Fruit fly (Drosophila melanogaster) whole organism, embryonic: ENCODE data around the gene CG32599.
A peak's percentile ranks its signal among the peaks of the same experiment; 100 is the strongest.

Experiments used
- CG10209 ChIP-seq: fragments of 200-800 bp; sonication (Bioruptor generic); optimal IDR thresholded peaks from 3 replicates; lab custom pipeline; 2017; ENCODE audit warnings: missing biosample characterization, mild to moderate bottlenecking, missing genetic modification characterization, missing genetic modification reagents
- CG11247 ChIP-seq: fragments of 200-800 bp; sonication (Bioruptor generic); IDR thresholded peaks from 2 replicates; pipeline ENCODE4 v1.3.6; 2022; ENCODE audit warnings: missing biosample characterization, missing genetic modification characterization
- CG11398 ChIP-seq: fragments of 200-800 bp; sonication (Bioruptor generic); optimal IDR thresholded peaks from 2 replicates; lab custom pipeline; 2016; ENCODE audit warnings: missing biosample characterization, missing genetic modification characterization
- CG11456 ChIP-seq: fragments of 200-800 bp; sonication (Bioruptor generic); IDR thresholded peaks from 3 replicates; pipeline ENCODE4 v1.3.6; 2022; ENCODE audit warnings: missing biosample characterization, missing genetic modification characterization
- CG11504 ChIP-seq: fragments of 200-800 bp; sonication (Bioruptor generic); optimal IDR thresholded peaks from 3 replicates; lab custom pipeline; 2019; ENCODE audit warnings: missing biosample characterization, mild to moderate bottlenecking, missing genetic modification characterization, moderate library complexity
- CG12299 ChIP-seq: fragments of 200-800 bp; sonication (Bioruptor generic); optimal IDR thresholded peaks from 2 replicates; lab custom pipeline; 2018; ENCODE audit warnings: missing biosample characterization, mild to moderate bottlenecking, missing genetic modification characterization
- CG12942 ChIP-seq: fragments of 200-800 bp; sonication (Bioruptor generic); optimal IDR thresholded peaks from 3 replicates; lab custom pipeline; 2016; ENCODE audit warnings: missing biosample characterization, missing genetic modification characterization
- CG15601 ChIP-seq: fragments of 200-800 bp; sonication (Bioruptor generic); optimal IDR thresholded peaks from 3 replicates; lab custom pipeline; 2019; ENCODE audit warnings: missing biosample characterization, mild to moderate bottlenecking, missing genetic modification characterization, moderate library complexity
- CG1602 ChIP-seq: fragments of 200-800 bp; sonication (Bioruptor generic); optimal IDR thresholded peaks from 3 replicates; lab custom pipeline; 2016; ENCODE audit warnings: missing biosample characterization, missing genetic modification characterization
- CG16779 ChIP-seq: fragments of 200-800 bp; sonication (Bioruptor generic); IDR thresholded peaks from 2 replicates; pipeline ENCODE4 v1.3.6; 2022; ENCODE audit warnings: missing biosample characterization, missing genetic modification characterization
- CG17186 ChIP-seq: fragments of 200-800 bp; sonication (Bioruptor generic); optimal IDR thresholded peaks from 3 replicates; lab custom pipeline; 2017; ENCODE audit warnings: missing biosample characterization, missing genetic modification reagents, missing genetic modification characterization
- CG17359 ChIP-seq: fragments of 200-800 bp; sonication (Bioruptor generic); optimal IDR thresholded peaks from 3 replicates; lab custom pipeline; 2018; ENCODE audit warnings: missing biosample characterization, mild to moderate bottlenecking, missing genetic modification characterization, moderate library complexity
- CG18262 ChIP-seq: fragments of 200-800 bp; optimal IDR thresholded peaks from 3 replicates; lab custom pipeline; 2019; ENCODE audit warnings: missing biosample characterization, mild to moderate bottlenecking, missing genetic modification characterization, moderate library complexity
- CG18619 ChIP-seq: fragments of 200-800 bp; sonication (Bioruptor generic); optimal IDR thresholded peaks from 3 replicates; lab custom pipeline; 2017; ENCODE audit warnings: missing biosample characterization, mild to moderate bottlenecking, missing genetic modification characterization
- CG34376 ChIP-seq: fragments of 200-800 bp; sonication (Bioruptor generic); optimal IDR thresholded peaks from 2 replicates; lab custom pipeline; 2018; ENCODE audit warnings: missing biosample characterization, mild to moderate bottlenecking, missing genetic modification characterization
- CG5245 ChIP-seq: fragments of 200-800 bp; sonication (Bioruptor generic); optimal IDR thresholded peaks from 3 replicates; lab custom pipeline; 2016; ENCODE audit warnings: missing biosample characterization, missing genetic modification characterization
- CG6765 ChIP-seq: fragments of 200-800 bp; sonication (Bioruptor generic); optimal IDR thresholded peaks from 3 replicates; lab custom pipeline; 2017; ENCODE audit warnings: missing biosample characterization, mild to moderate bottlenecking, missing genetic modification characterization
- CG7745 ChIP-seq: fragments of 200-800 bp; sonication (Bioruptor generic); optimal IDR thresholded peaks from 2 replicates; lab custom pipeline; 2018; ENCODE audit warnings: missing biosample characterization, mild to moderate bottlenecking, missing genetic modification characterization, moderate library complexity
- CG8281 ChIP-seq: fragments of 200-800 bp; sonication (Bioruptor generic); optimal IDR thresholded peaks from 2 replicates; lab custom pipeline; 2018; ENCODE audit warnings: missing biosample characterization, mild to moderate bottlenecking, missing genetic modification characterization, moderate library complexity
- CG8924 ChIP-seq: fragments of 200-800 bp; optimal IDR thresholded peaks from 3 replicates; lab custom pipeline; 2019; ENCODE audit warnings: missing biosample characterization, mild to moderate bottlenecking, missing genetic modification characterization, moderate library complexity
- Dbx ChIP-seq: fragments of 200-800 bp; sonication (Bioruptor generic); IDR thresholded peaks from 3 replicates; pipeline ENCODE4 v1.3.6; 2022; ENCODE audit warnings: missing biosample characterization, missing genetic modification characterization
- Drgx ChIP-seq: fragments of 200-800 bp; sonication (Bioruptor generic); IDR thresholded peaks from 2 replicates; pipeline ENCODE4 v1.3.6; 2022; ENCODE audit warnings: missing biosample characterization, missing genetic modification characterization
- Gug ChIP-seq: fragments of 200-800 bp; sonication (Bioruptor generic); IDR thresholded peaks from 4 replicates; pipeline ENCODE4 v1.3.6; 2022; ENCODE audit warnings: missing biosample characterization, missing genetic modification characterization
- H15 ChIP-seq: fragments of 200-800 bp; sonication (Bioruptor generic); IDR thresholded peaks from 3 replicates; pipeline ENCODE4 v1.3.6; 2022; ENCODE audit warnings: missing biosample characterization, missing genetic modification characterization
- HmgD ChIP-seq: fragments of 200-800 bp; sonication (Bioruptor generic); optimal IDR thresholded peaks from 3 replicates; lab custom pipeline; 2016; ENCODE audit warnings: missing biosample characterization, missing genetic modification characterization
- Hmx ChIP-seq: fragments of 200-800 bp; sonication (Bioruptor generic); optimal IDR thresholded peaks from 2 replicates; lab custom pipeline; 2016; ENCODE audit warnings: missing biosample characterization, missing genetic modification characterization
- Lhr ChIP-seq: fragments of 200-800 bp; sonication (Bioruptor generic); optimal IDR thresholded peaks from 3 replicates; lab custom pipeline; 2017; ENCODE audit warnings: mild to moderate bottlenecking, missing biosample characterization, missing genetic modification reagents, missing genetic modification characterization
- MBD-R2 ChIP-seq: fragments of 200-800 bp; sonication (Bioruptor generic); IDR thresholded peaks from 2 replicates; pipeline ENCODE4 v1.3.6; 2022; ENCODE audit warnings: missing biosample characterization, missing genetic modification characterization
- NK7.1 ChIP-seq: fragments of 200-800 bp; sonication (Bioruptor generic); optimal IDR thresholded peaks from 3 replicates; lab custom pipeline; 2016; ENCODE audit warnings: missing biosample characterization, missing genetic modification characterization
- PHDP ChIP-seq: fragments of 200-800 bp; sonication (Bioruptor generic); optimal IDR thresholded peaks from 3 replicates; lab custom pipeline; 2018; ENCODE audit warnings: missing biosample characterization, mild to moderate bottlenecking, missing genetic modification characterization, moderate library complexity
- Trl ChIP-seq, 3 experiments: fragments of >200 bp in 2 of 3; fragments of 200-800 bp in 1 of 3; sonication (Bioruptor generic) in 1 of 3; optimal IDR thresholded peaks; 2 replicates in 1 of 3; 3 replicates in 2 of 3; lab custom pipeline; 2016 to 2017; ENCODE audit warnings: missing biosample characterization in 1 of 3, missing genetic modification characterization in 1 of 3
- Xrp1 ChIP-seq: fragments of 200-800 bp; sonication (Bioruptor generic); IDR thresholded peaks from 2 replicates; pipeline ENCODE4 v1.3.6; 2022; ENCODE audit warnings: missing biosample characterization, missing genetic modification characterization
- ash1 ChIP-seq: fragments of 200-800 bp; sonication (Bioruptor generic); optimal IDR thresholded peaks from 2 replicates; lab custom pipeline; 2018; ENCODE audit warnings: missing biosample characterization, mild to moderate bottlenecking, missing genetic modification characterization
- crol ChIP-seq: fragments of 200-800 bp; sonication (Bioruptor generic); IDR thresholded peaks from 2 replicates; pipeline ENCODE4 v1.3.6; 2022; ENCODE audit warnings: missing biosample characterization, missing genetic modification characterization
- dmrt99B ChIP-seq: fragments of 200-800 bp; sonication (Bioruptor generic); optimal IDR thresholded peaks from 2 replicates; lab custom pipeline; 2018; ENCODE audit warnings: missing biosample characterization, mild to moderate bottlenecking, missing genetic modification characterization, moderate library complexity
- fd3F ChIP-seq: fragments of 200-800 bp; sonication (Bioruptor generic); optimal IDR thresholded peaks from 2 replicates; lab custom pipeline; 2018; ENCODE audit warnings: missing biosample characterization, mild to moderate bottlenecking, missing genetic modification characterization, moderate library complexity
- grau ChIP-seq: fragments of 200-800 bp; optimal IDR thresholded peaks from 3 replicates; lab custom pipeline; 2019; ENCODE audit warnings: missing biosample characterization, mild to moderate bottlenecking, missing genetic modification characterization, moderate library complexity
- gro ChIP-seq: fragments of 200-800 bp; sonication (Bioruptor generic); optimal IDR thresholded peaks from 2 replicates; lab custom pipeline; 2016; ENCODE audit warnings: missing biosample characterization, missing genetic modification characterization
- gsb ChIP-seq: fragments of 200-800 bp; sonication (Bioruptor generic); IDR thresholded peaks from 2 replicates; pipeline ENCODE4 v1.3.6; 2022; ENCODE audit warnings: missing biosample characterization, missing genetic modification characterization
- gt ChIP-seq: fragments of 200-800 bp; sonication (Bioruptor generic); IDR thresholded peaks from 2 replicates; pipeline ENCODE4 v1.3.6; 2022; ENCODE audit warnings: missing biosample characterization, missing genetic modification characterization
- hbn ChIP-seq: fragments of 200-800 bp; sonication (Bioruptor generic); IDR thresholded peaks from 2 replicates; pipeline ENCODE4 v1.3.6; 2022; ENCODE audit warnings: missing biosample characterization, missing genetic modification characterization; ENCODE audit not compliant: partially characterized antibody
- klu ChIP-seq: fragments of 200-800 bp; sonication (Bioruptor generic); IDR thresholded peaks from 2 replicates; pipeline ENCODE4 v1.3.6; 2022; ENCODE audit warnings: missing biosample characterization, missing genetic modification characterization
- lmd ChIP-seq: fragments of 200-800 bp; sonication (Bioruptor generic); IDR thresholded peaks from 2 replicates; pipeline ENCODE4 v1.3.6; 2022; ENCODE audit warnings: missing biosample characterization, missing genetic modification characterization
- odd ChIP-seq: fragments of 200-800 bp; sonication (Bioruptor generic); optimal IDR thresholded peaks from 2 replicates; lab custom pipeline; 2017; ENCODE audit warnings: missing biosample characterization, mild to moderate bottlenecking, missing genetic modification characterization
- onecut ChIP-seq: fragments of 200-800 bp; sonication (Bioruptor generic); IDR thresholded peaks from 2 replicates; pipeline ENCODE4 v1.3.6; 2022; ENCODE audit warnings: missing biosample characterization, missing genetic modification characterization
- pum ChIP-seq: fragments of 200-800 bp; sonication (Bioruptor generic); optimal IDR thresholded peaks from 2 replicates; lab custom pipeline; 2016; ENCODE audit warnings: missing biosample characterization, missing genetic modification characterization
- sens ChIP-seq: fragments of 200-800 bp; sonication (Bioruptor generic); peaks from one replicate; lab custom pipeline; 2016; ENCODE audit warnings: missing biosample characterization, missing genetic modification characterization
- shn ChIP-seq: fragments of 200-800 bp; sonication (Bioruptor generic); optimal IDR thresholded peaks from 3 replicates; lab custom pipeline; 2016; ENCODE audit warnings: missing biosample characterization, missing genetic modification characterization
- unpg ChIP-seq: fragments of 200-800 bp; sonication (Bioruptor generic); optimal IDR thresholded peaks from 3 replicates; lab custom pipeline; 2018; ENCODE audit warnings: missing biosample characterization, mild to moderate bottlenecking, missing genetic modification characterization, moderate library complexity
- vfl ChIP-seq: fragments of 200-800 bp; sonication (Bioruptor generic); optimal IDR thresholded peaks from 2 replicates; lab custom pipeline; 2016; ENCODE audit warnings: missing biosample characterization, missing genetic modification characterization

CG32599 gene

dm6 chrX:14242941-14243736 lies at the start of gene CG32599 (continued):
- no peak for TF ChIP-seq Gug (GFP tag; lab: Robert Waterston, UW)
- peak; percentile 43 for TF ChIP-seq CG17359 (tag; lab: Kevin White, UChicago)
- TF ChIP-seq CG10209 (GFP tag; lab: Kevin White, UChicago), result peak; percentile 16
- no peak for TF ChIP-seq shn (GFP tag; lab: Kevin White, UChicago)
- TF ChIP-seq odd (GFP tag; lab: Kevin White, UChicago), result no peak
- peak; percentile 29 for TF ChIP-seq lmd (GFP tag; lab: Robert Waterston, UW)
- no peak for TF ChIP-seq NK7.1 (GFP tag; lab: Kevin White, UChicago)
- TF ChIP-seq fd3F (GFP tag; lab: Kevin White, UChicago), result no peak
- no peak for TF ChIP-seq CG11398 (GFP tag; lab: Kevin White, UChicago)
- no peak for TF ChIP-seq CG11456 (GFP tag; lab: Robert Waterston, UW)
- no peak for TF ChIP-seq klu (GFP tag; lab: Robert Waterston, UW)
- no peak for TF ChIP-seq Trl (optimal IDR thresholded peaks at IDR 0.05; lab: Kevin White, UChicago)
- TF ChIP-seq Trl (GFP tag; optimal IDR thresholded peaks at IDR 0.05; lab: Kevin White, UChicago), result no peak
- no peak; the same call in 1 of the 2 replicates for TF ChIP-seq CG11247 (GFP tag; lab: Robert Waterston, UW)
- no peak for TF ChIP-seq CG16779 (GFP tag; lab: Robert Waterston, UW)
- TF ChIP-seq CG15601 (tag; lab: Kevin White, UChicago), result no peak
- no peak for TF ChIP-seq CG12299 (tag; lab: Kevin White, UChicago)
- TF ChIP-seq crol, result no peak
- no peak for TF ChIP-seq Drgx (GFP tag; lab: Robert Waterston, UW)
- peak; percentile 53 for TF ChIP-seq CG11504 (tag; lab: Kevin White, UChicago)
- TF ChIP-seq sens, result peak; percentile 36
- peak; percentile 62 for TF ChIP-seq Xrp1 (GFP tag; lab: Robert Waterston, UW)
- TF ChIP-seq CG17186 (GFP tag; lab: Kevin White, UChicago), result no peak
- peak; percentile 36 for TF ChIP-seq PHDP (tag; lab: Kevin White, UChicago)
- no peak for TF ChIP-seq gsb (GFP tag; lab: Robert Waterston, UW)
- no peak for TF ChIP-seq onecut (GFP tag; lab: Robert Waterston, UW)
- no peak for TF ChIP-seq gt (GFP tag; lab: Robert Waterston, UW)
- TF ChIP-seq dmrt99B (tag; lab: Kevin White, UChicago), result peak; percentile 21
- no peak for TF ChIP-seq CG5245 (GFP tag; lab: Kevin White, UChicago)
- TF ChIP-seq ash1, result no peak
- peak; percentile 46 for TF ChIP-seq grau (tag; lab: Kevin White, UChicago)
- TF ChIP-seq CG1602 (GFP tag; lab: Kevin White, UChicago), result peak; percentile 30
- no peak for TF ChIP-seq Lhr (GFP tag; lab: Kevin White, UChicago)
- TF ChIP-seq unpg, result peak; percentile 60
- TF ChIP-seq gro (GFP tag; lab: Kevin White, UChicago), result no peak
- no peak for TF ChIP-seq CG7745 (tag; lab: Kevin White, UChicago)
- no peak for TF ChIP-seq MBD-R2 (GFP tag; lab: Robert Waterston, UW)
- TF ChIP-seq CG18619 (GFP tag; lab: Kevin White, UChicago), result no peak
- no peak for TF ChIP-seq vfl (GFP tag; lab: Kevin White, UChicago)
- peak; percentile 48; the same call in 1 of the 3 replicates for TF ChIP-seq Dbx (GFP tag; lab: Robert Waterston, UW)
- TF ChIP-seq CG18262 (tag; lab: Kevin White, UChicago), result peak; percentile 52
- TF ChIP-seq HmgD (GFP tag; lab: Kevin White, UChicago), result no peak
- TF ChIP-seq CG6765 (GFP tag; lab: Kevin White, UChicago), result no peak
- no peak for TF ChIP-seq CG8281 (tag; lab: Kevin White, UChicago)
- peak; percentile 51 for TF ChIP-seq CG8924 (tag; lab: Kevin White, UChicago)
- TF ChIP-seq CG12942, result no peak
- no peak for TF ChIP-seq CG34376 (GFP tag; lab: Kevin White, UChicago)
- TF ChIP-seq pum (GFP tag; lab: Kevin White, UChicago), result no peak
- peak; percentile 47; the same call in 1 of the 2 replicates for TF ChIP-seq hbn (GFP tag; lab: Robert Waterston, UW)
- no peak for TF ChIP-seq H15 (GFP tag; lab: Robert Waterston, UW)
- no peak for TF ChIP-seq Hmx (GFP tag; lab: Kevin White, UChicago)
